Fruit fly (Drosophila melanogaster): ENCODE measurements around the gene Coq4.

Gene Coq4

DNA sequence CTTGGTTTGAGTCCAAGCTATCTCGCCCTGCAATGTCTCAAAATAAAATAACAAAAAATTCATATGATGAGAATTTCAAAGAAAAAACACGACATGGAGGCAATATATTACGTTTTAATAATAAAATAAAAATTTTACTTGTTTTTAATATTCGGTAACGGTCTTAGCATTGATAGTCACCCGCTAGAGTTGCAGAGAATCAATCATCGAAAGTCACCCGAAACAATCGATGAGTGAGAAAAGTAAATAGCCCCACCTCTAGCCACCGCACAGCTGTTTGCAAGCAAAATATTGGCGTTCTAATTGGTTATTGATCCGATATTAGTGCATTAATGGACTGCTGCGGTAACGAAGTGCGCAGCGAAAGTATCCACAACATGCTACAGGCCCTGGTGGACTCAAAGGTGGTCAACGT lies 42.6 kb upstream of the Coq4 start, which contains the start of gene CG34250 (continued):
- TF ChIP-seq CG13287 (GFP tag; IDR thresholded peaks at IDR 0.05; ENCODE audit: partially characterized antibody) (peak; percentile 87), CkIIα-i1 (GFP tag; IDR thresholded peaks at IDR 0.05) (no peak), CG14860 (GFP tag; IDR thresholded peaks at IDR 0.05; ENCODE audit: partially characterized antibody) (peak; percentile 66; the same call in 2 of the 3 replicates), nmo (GFP tag; optimal IDR thresholded peaks at IDR 0.05) (peak; percentile 70), CG16863 (GFP tag; optimal IDR thresholded peaks at IDR 0.05) (no peak), CG10462 (GFP tag; optimal IDR thresholded peaks at IDR 0.05) (peak; percentile 17), mam (GFP tag; optimal IDR thresholded peaks at IDR 0.05) (peak; percentile 48), kah (GFP tag; optimal IDR thresholded peaks at IDR 0.05) (no peak), mirr (GFP tag; optimal IDR thresholded peaks at IDR 0.05) (no peak), CG11504 (tag; optimal IDR thresholded peaks at IDR 0.05) (peak; percentile 53), BEAF-32 (GFP tag; optimal IDR thresholded peaks at IDR 0.05) (peak; percentile 88), CG8388 (GFP tag; optimal IDR thresholded peaks at IDR 0.05) (no peak), aop (GFP tag; IDR thresholded peaks at IDR 0.05) (no peak), CG17328 (GFP tag; IDR thresholded peaks at IDR 0.05) (peak; percentile 21; the same call in 1 of the 2 replicates), Doc2 (GFP tag; IDR thresholded peaks at IDR 0.05) (no peak), lilli (GFP tag; optimal IDR thresholded peaks at IDR 0.05) (peak; percentile 64), CG4328 (GFP tag; optimal IDR thresholded peaks at IDR 0.05) (peak; percentile 3), CG3726 (GFP tag; IDR thresholded peaks at IDR 0.05) (no peak), CG31388 (GFP tag; optimal IDR thresholded peaks at IDR 0.05) (peak; percentile 3), Eip74EF (GFP tag; optimal IDR thresholded peaks at IDR 0.05) (no peak), CG1647 (GFP tag; optimal IDR thresholded peaks at IDR 0.05) (no peak), repo (GFP tag; optimal IDR thresholded peaks at IDR 0.05) (no peak), yki (optimal IDR thresholded peaks at IDR 0.05) (no peak), ttk (GFP tag; IDR thresholded peaks at IDR 0.05) (no peak), Dp (GFP tag; optimal IDR thresholded peaks at IDR 0.05) (peak; percentile 35), CG18011 (GFP tag; optimal IDR thresholded peaks at IDR 0.05) (peak; percentile 4), HHEX (GFP tag; optimal IDR thresholded peaks at IDR 0.05) (no peak), CG9817 (tag; optimal IDR thresholded peaks at IDR 0.05) (no peak), tup (GFP tag; optimal IDR thresholded peaks at IDR 0.05) (no peak), CG12219 (GFP tag; optimal IDR thresholded peaks at IDR 0.05) (no peak), seq (GFP tag; IDR thresholded peaks at IDR 0.05) (no peak), bbx (GFP tag; IDR thresholded peaks at IDR 0.05; ENCODE audit: partially characterized antibody) (peak; percentile 68), amos (GFP tag; IDR thresholded peaks at IDR 0.05; ENCODE audit: partially characterized antibody) (peak; percentile 78; the same call in 1 of the 2 replicates), her (GFP tag; optimal IDR thresholded peaks at IDR 0.05) (no peak), Med (GFP tag) (peak; percentile 67), bowl (GFP tag; IDR thresholded peaks at IDR 0.05) (no peak), slbo (GFP tag; IDR thresholded peaks at IDR 0.05) (peak; percentile 47; the same call in 1 of the 2 replicates), cato (GFP tag; optimal IDR thresholded peaks at IDR 0.05; ENCODE audit: borderline replicate concordance) (no peak), CG2199 (GFP tag; IDR thresholded peaks at IDR 0.05) (no peak), CG12769 (tag; optimal IDR thresholded peaks at IDR 0.05) (peak; percentile 48), CG11093 (GFP tag; IDR thresholded peaks at IDR 0.05) (no peak), Xbp1 (GFP tag; optimal IDR thresholded peaks at IDR 0.05) (peak; percentile 47), CG9876 (GFP tag; optimal IDR thresholded peaks at IDR 0.05) (peak; percentile 31), chif (GFP tag; optimal IDR thresholded peaks at IDR 0.05) (no peak), CG2875 (GFP tag; optimal IDR thresholded peaks at IDR 0.05) (no peak), GATAe (GFP tag; conservative IDR thresholded peaks at IDR 0.05) (no peak), CG32532 (GFP tag; IDR thresholded peaks at IDR 0.05) (peak; percentile 51), tin (GFP tag; optimal IDR thresholded peaks at IDR 0.05) (peak; percentile 16), bab2 (GFP tag; optimal IDR thresholded peaks at IDR 0.05) (no peak), ERR (GFP tag; optimal IDR thresholded peaks at IDR 0.05) (no peak), Oaz (GFP tag; IDR thresholded peaks at IDR 0.05) (no peak)
